Fruit fly (Drosophila melanogaster) whole organism, embryonic: ENCODE measurements around the gene GstO2.

Experiments
- Atf-2 ChIP-seq: fragments of 200-800 bp; sonication (Bioruptor generic); optimal IDR thresholded peaks from 2 replicates; lab custom pipeline; 2016; ENCODE audit warnings: missing biosample characterization, missing genetic modification characterization
- CG10274 ChIP-seq: fragments of 200-800 bp; sonication (Bioruptor generic); optimal IDR thresholded peaks from 3 replicates; lab custom pipeline; 2017; ENCODE audit warnings: missing biosample characterization, mild to moderate bottlenecking, missing genetic modification characterization
- CG11398 ChIP-seq: fragments of 200-800 bp; sonication (Bioruptor generic); optimal IDR thresholded peaks from 2 replicates; lab custom pipeline; 2016; ENCODE audit warnings: missing biosample characterization, missing genetic modification characterization
- CG11696 ChIP-seq: fragments of 200-800 bp; sonication (Bioruptor generic); IDR thresholded peaks from 2 replicates; pipeline ENCODE4 v1.3.6; 2022; ENCODE audit warnings: missing biosample characterization, missing genetic modification characterization
- CG1233 ChIP-seq: fragments of 200-800 bp; sonication (Bioruptor generic); optimal IDR thresholded peaks from 4 replicates; lab custom pipeline; 2018; ENCODE audit warnings: missing biosample characterization, mild to moderate bottlenecking, missing genetic modification characterization
- CG13775 ChIP-seq: fragments of 200-800 bp; sonication (Bioruptor generic); optimal IDR thresholded peaks from 3 replicates; lab custom pipeline; 2017; ENCODE audit warnings: missing biosample characterization, mild to moderate bottlenecking, missing genetic modification characterization
- CG13894 ChIP-seq: fragments of 200-800 bp; sonication (Bioruptor generic); optimal IDR thresholded peaks from 3 replicates; lab custom pipeline; 2018; ENCODE audit warnings: missing biosample characterization, mild to moderate bottlenecking, missing genetic modification characterization, moderate library complexity
- CG14965 ChIP-seq: fragments of 200-800 bp; sonication (Bioruptor generic); optimal IDR thresholded peaks from 2 replicates; lab custom pipeline; 2016; ENCODE audit warnings: missing biosample characterization, missing genetic modification characterization, borderline replicate concordance
- CG15514 ChIP-seq: fragments of 200-800 bp; sonication (Bioruptor generic); optimal IDR thresholded peaks from 3 replicates; lab custom pipeline; 2017; ENCODE audit warnings: missing biosample characterization, missing genetic modification characterization, mild to moderate bottlenecking, moderate library complexity, missing genetic modification reagents
- CG1603 ChIP-seq: fragments of 200-800 bp; sonication (Bioruptor generic); optimal IDR thresholded peaks from 2 replicates; lab custom pipeline; 2019; ENCODE audit warnings: missing biosample characterization, mild to moderate bottlenecking, missing genetic modification characterization, moderate library complexity
- CG18619 ChIP-seq: fragments of 200-800 bp; sonication (Bioruptor generic); optimal IDR thresholded peaks from 3 replicates; lab custom pipeline; 2017; ENCODE audit warnings: missing biosample characterization, mild to moderate bottlenecking, missing genetic modification characterization
- CG2889 ChIP-seq: fragments of 200-800 bp; sonication (Bioruptor generic); IDR thresholded peaks from 3 replicates; pipeline ENCODE4 v1.3.6; 2022; ENCODE audit warnings: missing biosample characterization, missing genetic modification characterization
- CG3726 ChIP-seq: fragments of 200-800 bp; sonication (Bioruptor generic); IDR thresholded peaks from 3 replicates; pipeline ENCODE4, ENCODE4 v1.3.6; 2022; ENCODE audit warnings: missing biosample characterization, missing genetic modification characterization
- CG4730 ChIP-seq: fragments of 200-800 bp; sonication (Bioruptor generic); IDR thresholded peaks from 2 replicates; pipeline ENCODE4 v1.3.6; 2022; ENCODE audit warnings: missing biosample characterization, missing genetic modification characterization
- CG6272 ChIP-seq: fragments of 200-800 bp; sonication (Bioruptor generic); IDR thresholded peaks from 2 replicates; pipeline ENCODE4 v1.3.6; 2022; ENCODE audit warnings: missing biosample characterization, missing genetic modification characterization
- CG6654 ChIP-seq: fragments of 200-800 bp; sonication (Bioruptor generic); optimal IDR thresholded peaks from 2 replicates; lab custom pipeline; 2017; ENCODE audit warnings: missing biosample characterization, mild to moderate bottlenecking, missing genetic modification characterization
- CG6683 ChIP-seq: fragments of 200-800 bp; sonication (Bioruptor generic); optimal IDR thresholded peaks from 2 replicates; lab custom pipeline; 2017; ENCODE audit warnings: missing biosample characterization, mild to moderate bottlenecking, missing genetic modification characterization, missing genetic modification reagents
- CG7556 ChIP-seq: fragments of 200-800 bp; sonication (Bioruptor generic); optimal IDR thresholded peaks from 2 replicates; lab custom pipeline; 2017; ENCODE audit warnings: missing biosample characterization, mild to moderate bottlenecking, missing genetic modification characterization
- CG9609 ChIP-seq: fragments of 200-800 bp; sonication (Bioruptor generic); optimal IDR thresholded peaks from 3 replicates; lab custom pipeline; 2016; ENCODE audit warnings: missing biosample characterization, missing genetic modification characterization
- D ChIP-seq, 2 experiments: fragments of 200-800 bp in 1 of 2; fragments of >200 bp in 1 of 2; sonication (Bioruptor generic) in 1 of 2; optimal IDR thresholded peaks; 2 replicates in 1 of 2; 3 replicates in 1 of 2; lab custom pipeline; 2017; ENCODE audit warnings: mild to moderate bottlenecking in 1 of 2, missing biosample characterization in 1 of 2, missing genetic modification characterization in 1 of 2, missing genetic modification reagents in 1 of 2
- Dref ChIP-seq: fragments of 200-800 bp; sonication (Bioruptor generic); IDR thresholded peaks from 2 replicates; pipeline ENCODE4 v1.3.6; 2022; ENCODE audit warnings: missing biosample characterization, missing genetic modification characterization
- Eip74EF ChIP-seq, 2 experiments: fragments of 200-800 bp in 1 of 2; fragments of >200 bp in 1 of 2; sonication (Bioruptor generic) in 1 of 2; optimal IDR thresholded peaks; 2 replicates each; lab custom pipeline; 2017 to 2019; ENCODE audit warnings: missing biosample characterization in 2 of 2, missing genetic modification characterization in 2 of 2, mild to moderate bottlenecking in 1 of 2, moderate library complexity in 1 of 2
- Ets97D ChIP-seq: fragments of 200-800 bp; sonication (Bioruptor generic); optimal IDR thresholded peaks from 3 replicates; lab custom pipeline; 2016; ENCODE audit warnings: missing biosample characterization, missing genetic modification characterization
- Gsc ChIP-seq: fragments of 200-800 bp; sonication (Bioruptor generic); IDR thresholded peaks from 2 replicates; pipeline ENCODE4 v1.3.6; 2022; ENCODE audit warnings: missing biosample characterization, missing genetic modification characterization
- Kr ChIP-seq: fragments of 200-800 bp; sonication (Bioruptor generic); optimal IDR thresholded peaks from 2 replicates; lab custom pipeline; 2017; ENCODE audit warnings: missing biosample characterization, mild to moderate bottlenecking, missing genetic modification characterization
- NK7.1 ChIP-seq: fragments of 200-800 bp; sonication (Bioruptor generic); optimal IDR thresholded peaks from 3 replicates; lab custom pipeline; 2016; ENCODE audit warnings: missing biosample characterization, missing genetic modification characterization
- Poxn ChIP-seq: fragments of 200-800 bp; sonication (Bioruptor generic); IDR thresholded peaks from 2 replicates; pipeline ENCODE4 v1.3.6; 2022; ENCODE audit warnings: missing biosample characterization, missing genetic modification characterization
- Ravus ChIP-seq: fragments of 200-800 bp; sonication (Bioruptor generic); IDR thresholded peaks from 2 replicates; pipeline ENCODE4 v1.3.6; 2022; ENCODE audit warnings: missing biosample characterization, missing genetic modification characterization
- Sox100B ChIP-seq: fragments of 200-800 bp; sonication (Bioruptor generic); optimal IDR thresholded peaks from 3 replicates; lab custom pipeline; 2018; ENCODE audit warnings: missing biosample characterization, mild to moderate bottlenecking, missing genetic modification characterization
- YL-1 ChIP-seq: fragments of 200-800 bp; sonication (Bioruptor generic); optimal IDR thresholded peaks from 3 replicates; lab custom pipeline; 2017; ENCODE audit warnings: missing biosample characterization, mild to moderate bottlenecking, missing genetic modification characterization
- bcd ChIP-seq: fragments of 200-800 bp; sonication (Bioruptor generic); optimal IDR thresholded peaks from 2 replicates; lab custom pipeline; 2017; ENCODE audit warnings: missing biosample characterization, mild to moderate bottlenecking, missing genetic modification characterization
- cad ChIP-seq: fragments of >200 bp; optimal IDR thresholded peaks from 2 replicates; lab custom pipeline; 2017; ENCODE audit warnings: missing biosample characterization, missing genetic modification characterization
- ewg ChIP-seq: fragments of 200-800 bp; sonication (Bioruptor generic); optimal IDR thresholded peaks from 3 replicates; lab custom pipeline; 2017; ENCODE audit warnings: mild to moderate bottlenecking, missing biosample characterization, missing genetic modification reagents, missing genetic modification characterization
- grau ChIP-seq: fragments of 200-800 bp; optimal IDR thresholded peaks from 3 replicates; lab custom pipeline; 2019; ENCODE audit warnings: missing biosample characterization, mild to moderate bottlenecking, missing genetic modification characterization, moderate library complexity
- grn ChIP-seq: fragments of 200-800 bp; sonication (Bioruptor generic); optimal IDR thresholded peaks from 3 replicates; lab custom pipeline; 2017; ENCODE audit warnings: missing biosample characterization, missing genetic modification characterization
- gt ChIP-seq: fragments of 200-800 bp; sonication (Bioruptor generic); IDR thresholded peaks from 2 replicates; pipeline ENCODE4 v1.3.6; 2022; ENCODE audit warnings: missing biosample characterization, missing genetic modification characterization
- hkb ChIP-seq, 2 experiments: fragments of 200-800 bp in 1 of 2; fragments of >200 bp in 1 of 2; sonication (Bioruptor generic) in 1 of 2; IDR thresholded peaks in 1 of 2; optimal IDR thresholded peaks in 1 of 2; 2 replicates each; pipeline versions ENCODE4 v1.3.6 to Lab custom; 2017 to 2022; ENCODE audit warnings: missing biosample characterization in 1 of 2, missing genetic modification characterization in 1 of 2
- lov ChIP-seq, 2 experiments: fragments of 200-800 bp in 1 of 2; fragments of >200 bp in 1 of 2; sonication (Bioruptor generic) in 1 of 2; IDR thresholded peaks in 1 of 2; optimal IDR thresholded peaks in 1 of 2; 2 replicates in 1 of 2; 3 replicates in 1 of 2; pipeline versions ENCODE4 v1.3.6 to Lab custom; 2017 to 2022; ENCODE audit warnings: missing biosample characterization in 1 of 2, missing genetic modification characterization in 1 of 2
- mam ChIP-seq: fragments of 200-800 bp; sonication (Bioruptor generic); optimal IDR thresholded peaks from 3 replicates; lab custom pipeline; 2016; ENCODE audit warnings: missing biosample characterization, missing genetic modification characterization
- mirr ChIP-seq: fragments of 200-800 bp; sonication (Bioruptor generic); optimal IDR thresholded peaks from 3 replicates; lab custom pipeline; 2018; ENCODE audit warnings: missing biosample characterization, mild to moderate bottlenecking, missing genetic modification characterization
- nom ChIP-seq: fragments of 200-800 bp; sonication (Bioruptor generic); optimal IDR thresholded peaks from 2 replicates; lab custom pipeline; 2017; ENCODE audit warnings: missing biosample characterization, missing genetic modification characterization, mild to moderate bottlenecking, moderate library complexity, missing genetic modification reagents
- salm ChIP-seq: fragments of 200-800 bp; sonication (Bioruptor generic); optimal IDR thresholded peaks from 2 replicates; lab custom pipeline; 2018; ENCODE audit warnings: missing biosample characterization, mild to moderate bottlenecking, missing genetic modification characterization
- sc ChIP-seq, 3 experiments: fragments of >200 bp in 2 of 3; fragments of 200-800 bp in 1 of 3; sonication (Bioruptor generic) in 1 of 3; optimal IDR thresholded peaks; 2 replicates in 2 of 3; 3 replicates in 1 of 3; lab custom pipeline; 2017; ENCODE audit warnings: mild to moderate bottlenecking in 1 of 3, missing biosample characterization in 1 of 3, missing genetic modification characterization in 1 of 3, missing genetic modification reagents in 1 of 3
- ttk ChIP-seq: fragments of 200-800 bp; sonication (Bioruptor generic); IDR thresholded peaks from 2 replicates; pipeline ENCODE4 v2.1.2; 2022; ENCODE audit warnings: missing biosample characterization, missing genetic modification characterization
- twi ChIP-seq: fragments of 200-800 bp; optimal IDR thresholded peaks from 2 replicates; lab custom pipeline; 2019; ENCODE audit warnings: missing biosample characterization, mild to moderate bottlenecking, missing genetic modification characterization, moderate library complexity
- wor ChIP-seq: fragments of 200-800 bp; sonication (Bioruptor generic); IDR thresholded peaks from 2 replicates; pipeline ENCODE4 v1.3.6; 2022; ENCODE audit warnings: missing biosample characterization, missing genetic modification characterization
- zf30C ChIP-seq: fragments of 200-800 bp; sonication (Bioruptor generic); optimal IDR thresholded peaks from 3 replicates; lab custom pipeline; 2018; ENCODE audit warnings: missing biosample characterization, mild to moderate bottlenecking, missing genetic modification characterization

Gene GstO2

DNA sequence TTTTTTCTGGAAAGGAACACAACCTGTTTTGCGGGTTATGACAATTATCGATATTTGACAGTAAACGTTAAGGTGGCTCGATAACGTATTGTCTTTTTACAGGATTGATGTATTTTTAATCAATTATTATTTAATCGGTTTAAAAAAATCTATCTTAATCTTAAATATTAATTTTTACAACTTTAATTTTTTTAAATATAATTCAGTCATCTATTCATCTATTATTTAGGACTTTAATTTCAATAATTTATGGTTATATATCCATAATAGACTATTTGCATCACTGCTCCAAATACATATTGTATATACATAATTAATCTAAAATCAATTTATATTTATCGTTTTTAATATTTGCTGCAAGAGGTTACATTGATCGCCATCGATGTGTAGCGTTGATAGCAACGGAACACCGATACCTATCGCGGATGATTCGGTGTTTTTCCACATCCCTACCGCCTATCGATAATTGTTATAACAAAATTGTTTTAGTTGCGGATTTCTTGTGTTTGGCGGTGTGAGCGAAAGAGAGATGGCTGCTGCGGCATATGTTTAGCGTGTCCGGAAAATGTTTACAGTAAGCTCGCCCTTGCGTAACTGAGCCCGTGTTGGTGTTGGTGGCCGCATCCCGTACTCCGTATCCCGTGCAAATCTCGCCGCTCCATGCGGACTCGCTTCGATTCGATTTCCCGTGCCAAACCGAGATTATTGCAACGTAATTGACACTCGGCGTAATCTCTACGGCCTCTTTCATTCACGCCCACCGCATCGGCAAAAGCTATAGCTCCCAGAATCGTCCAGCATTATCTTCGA is 1.7 kb upstream of the GstO2 start, which contains the start of the genes GstO1 and foi:
Gene GstO1 (minus strand): TSS at position 51 of the 810 bp plus-strand sequence.
Gene foi (plus strand): TSS at position 429 of the 810 bp plus-strand sequence.
- no peak for TF ChIP-seq YL-1 (GFP tag; lab: Kevin White, UChicago)
- TF ChIP-seq Sox100B (GFP tag; lab: Kevin White, UChicago), result no peak
- TF ChIP-seq CG4730, result no peak
- no peak for TF ChIP-seq lov (optimal IDR thresholded peaks at IDR 0.05; lab: Kevin White, UChicago)
- no peak for TF ChIP-seq lov (GFP tag; IDR thresholded peaks at IDR 0.05; lab: Robert Waterston, UW)
- TF ChIP-seq grau (tag; lab: Kevin White, UChicago), result peak; percentile 46
- no peak for TF ChIP-seq CG7556 (GFP tag; lab: Kevin White, UChicago)
- TF ChIP-seq CG11398 (GFP tag; lab: Kevin White, UChicago), result no peak
- TF ChIP-seq CG18619 (GFP tag; lab: Kevin White, UChicago), result no peak
- TF ChIP-seq CG6683 (GFP tag; lab: Kevin White, UChicago), result no peak
- TF ChIP-seq gt (GFP tag; lab: Robert Waterston, UW), result no peak
- TF ChIP-seq CG2889, result no peak
- no peak for TF ChIP-seq CG11696 (GFP tag; lab: Robert Waterston, UW)
- TF ChIP-seq zf30C (GFP tag; lab: Kevin White, UChicago), result no peak
- no peak for TF ChIP-seq bcd
- peak; percentile 13 for TF ChIP-seq nom (GFP tag; lab: Kevin White, UChicago)
- TF ChIP-seq CG13775 (GFP tag; lab: Kevin White, UChicago), result peak; percentile 19
- no peak for TF ChIP-seq cad
- no peak for TF ChIP-seq CG3726 (GFP tag; lab: Robert Waterston, UW)
- TF ChIP-seq Ravus, result no peak
- no peak for TF ChIP-seq ewg (GFP tag; lab: Kevin White, UChicago)
- TF ChIP-seq Gsc (GFP tag; lab: Robert Waterston, UW), result no peak
- TF ChIP-seq grn (GFP tag; lab: Kevin White, UChicago), result peak; percentile 35
- TF ChIP-seq CG14965 (GFP tag; lab: Kevin White, UChicago), result no peak
- TF ChIP-seq Ets97D (GFP tag; lab: Kevin White, UChicago), result peak; percentile 46
- TF ChIP-seq Kr (GFP tag; lab: Kevin White, UChicago), result no peak
- no peak for TF ChIP-seq ttk (GFP tag; lab: Robert Waterston, UW)
- TF ChIP-seq Eip74EF (GFP tag; optimal IDR thresholded peaks at IDR 0.05; lab: Kevin White, UChicago), result no peak
- no peak for TF ChIP-seq CG6654
- no peak for TF ChIP-seq hkb (optimal IDR thresholded peaks at IDR 0.05; lab: Kevin White, UChicago)
- TF ChIP-seq hkb (GFP tag; IDR thresholded peaks at IDR 0.05; lab: Robert Waterston, UW), result peak; percentile 53
- TF ChIP-seq mirr (GFP tag; lab: Kevin White, UChicago), result peak; percentile 2
- peak; percentile 99 for TF ChIP-seq Dref
- TF ChIP-seq NK7.1 (GFP tag; lab: Kevin White, UChicago), result no peak
- TF ChIP-seq Atf-2 (GFP tag; lab: Kevin White, UChicago), result no peak
- TF ChIP-seq sc (optimal IDR thresholded peaks at IDR 0.05; lab: Kevin White, UChicago), result no peak
- TF ChIP-seq sc (GFP tag; optimal IDR thresholded peaks at IDR 0.05; lab: Kevin White, UChicago), result no peak
- TF ChIP-seq twi (tag; lab: Kevin White, UChicago), result no peak
- TF ChIP-seq CG1603, result peak; percentile 74
- no peak for TF ChIP-seq salm (tag; lab: Kevin White, UChicago)
- peak; percentile 88 for TF ChIP-seq CG15514
- no peak for TF ChIP-seq CG1233 (GFP tag; lab: Kevin White, UChicago)
- TF ChIP-seq CG10274 (GFP tag; lab: Kevin White, UChicago), result no peak
- TF ChIP-seq CG9609 (GFP tag; lab: Kevin White, UChicago), result no peak
- peak; percentile 60; the same call in 1 of the 2 replicates for TF ChIP-seq CG6272 (GFP tag; lab: Robert Waterston, UW)
- TF ChIP-seq wor (GFP tag; lab: Robert Waterston, UW), result no peak
- TF ChIP-seq D (optimal IDR thresholded peaks at IDR 0.05; lab: Kevin White, UChicago), result no peak
- no peak for TF ChIP-seq D (GFP tag; optimal IDR thresholded peaks at IDR 0.05; lab: Kevin White, UChicago)
- peak; percentile 41 for TF ChIP-seq mam (GFP tag; lab: Kevin White, UChicago)
- peak; percentile 35 for TF ChIP-seq CG13894 (tag; lab: Kevin White, UChicago)
- no peak for TF ChIP-seq Poxn (GFP tag; lab: Robert Waterston, UW)
